Fruit fly (Drosophila melanogaster) whole organism, embryonic: Measurements from ENCODE around the gene CG13476.

Experiments used
- Abd-B ChIP-seq: fragments of 200-800 bp; sonication (Bioruptor generic); optimal IDR thresholded peaks from 2 replicates; lab custom pipeline; 2018; ENCODE audit warnings: missing biosample characterization, mild to moderate bottlenecking, missing genetic modification characterization, moderate library complexity
- CG11695 ChIP-seq: fragments of 200-800 bp; sonication (Bioruptor generic); IDR thresholded peaks from 3 replicates; pipeline ENCODE4 v1.3.6; 2022; ENCODE audit warnings: missing biosample characterization, missing genetic modification characterization
- CG12659 ChIP-seq: fragments of 200-800 bp; sonication (Bioruptor generic); optimal IDR thresholded peaks from 3 replicates; lab custom pipeline; 2017; ENCODE audit warnings: mild to moderate bottlenecking, missing biosample characterization, missing genetic modification reagents, missing genetic modification characterization
- CG14667 ChIP-seq: fragments of 200-800 bp; sonication (Bioruptor generic); IDR thresholded peaks from 2 replicates; pipeline ENCODE4 v1.3.6; 2022; ENCODE audit warnings: missing biosample characterization, missing genetic modification characterization
- CG15696 ChIP-seq: fragments of 200-800 bp; sonication (Bioruptor generic); optimal IDR thresholded peaks from 2 replicates; lab custom pipeline; 2019; ENCODE audit warnings: missing biosample characterization, mild to moderate bottlenecking, missing genetic modification characterization, moderate library complexity
- CG17802 ChIP-seq: fragments of 200-800 bp; sonication (Bioruptor generic); optimal IDR thresholded peaks from 2 replicates; lab custom pipeline; 2018; ENCODE audit warnings: missing biosample characterization, mild to moderate bottlenecking, missing genetic modification characterization, moderate library complexity
- CG17912 ChIP-seq: fragments of 200-800 bp; sonication (Bioruptor generic); optimal IDR thresholded peaks from 2 replicates; lab custom pipeline; 2018; ENCODE audit warnings: missing biosample characterization, mild to moderate bottlenecking, missing genetic modification characterization
- CG18011 ChIP-seq: fragments of 200-800 bp; sonication (Bioruptor generic); optimal IDR thresholded peaks from 2 replicates; lab custom pipeline; 2017; ENCODE audit warnings: missing biosample characterization, missing genetic modification characterization, mild to moderate bottlenecking, moderate library complexity, missing genotype
- CG18599 ChIP-seq: fragments of 200-800 bp; sonication (Bioruptor generic); optimal IDR thresholded peaks from 3 replicates; lab custom pipeline; 2017; ENCODE audit warnings: missing biosample characterization, missing genetic modification characterization, mild to moderate bottlenecking, moderate library complexity, missing genetic modification reagents
- CG2199 ChIP-seq: fragments of 200-800 bp; sonication (Bioruptor generic); IDR thresholded peaks from 3 replicates; pipeline ENCODE4 v1.3.6; 2022; ENCODE audit warnings: missing biosample characterization, missing genetic modification characterization
- CG30403 ChIP-seq: fragments of 200-800 bp; sonication (Bioruptor generic); optimal IDR thresholded peaks from 3 replicates; lab custom pipeline; 2016; ENCODE audit warnings: missing biosample characterization, missing genetic modification characterization
- CG32772 ChIP-seq: fragments of 200-800 bp; sonication (Bioruptor generic); IDR thresholded peaks from 2 replicates; pipeline ENCODE4 v1.3.6; 2022; ENCODE audit warnings: missing biosample characterization, missing genetic modification characterization
- CG4360 ChIP-seq: fragments of 200-800 bp; sonication (Bioruptor generic); IDR thresholded peaks from 2 replicates; pipeline ENCODE4 v1.3.6; 2022; ENCODE audit warnings: missing biosample characterization, missing genetic modification characterization
- CG6272 ChIP-seq: fragments of 200-800 bp; sonication (Bioruptor generic); IDR thresholded peaks from 2 replicates; pipeline ENCODE4 v1.3.6; 2022; ENCODE audit warnings: missing biosample characterization, missing genetic modification characterization
- CG6813 ChIP-seq: fragments of 200-800 bp; sonication (Bioruptor generic); optimal IDR thresholded peaks from 2 replicates; lab custom pipeline; 2017; ENCODE audit warnings: missing biosample characterization, missing genetic modification characterization, mild to moderate bottlenecking, moderate library complexity, missing genetic modification reagents
- CG7786 ChIP-seq: fragments of 200-800 bp; sonication (Bioruptor generic); optimal IDR thresholded peaks from 2 replicates; lab custom pipeline; 2016; ENCODE audit warnings: missing biosample characterization, missing genetic modification characterization
- CoRest ChIP-seq: fragments of 200-800 bp; sonication (Bioruptor generic); optimal IDR thresholded peaks from 3 replicates; lab custom pipeline; 2018; ENCODE audit warnings: missing biosample characterization, mild to moderate bottlenecking, missing genetic modification characterization, moderate library complexity
- Dfd ChIP-seq, 2 experiments: fragments of >200 bp; optimal IDR thresholded peaks; 2 replicates each; lab custom pipeline; 2017; ENCODE audit warnings: missing biosample characterization in 2 of 2, missing genetic modification characterization in 2 of 2
- Dref ChIP-seq: fragments of 200-800 bp; sonication (Bioruptor generic); IDR thresholded peaks from 2 replicates; pipeline ENCODE4 v1.3.6; 2022; ENCODE audit warnings: missing biosample characterization, missing genetic modification characterization
- Gsc ChIP-seq: fragments of 200-800 bp; sonication (Bioruptor generic); IDR thresholded peaks from 2 replicates; pipeline ENCODE4 v1.3.6; 2022; ENCODE audit warnings: missing biosample characterization, missing genetic modification characterization
- Hmx ChIP-seq: fragments of 200-800 bp; sonication (Bioruptor generic); optimal IDR thresholded peaks from 2 replicates; lab custom pipeline; 2016; ENCODE audit warnings: missing biosample characterization, missing genetic modification characterization
- Hr39 ChIP-seq: fragments of >200 bp; optimal IDR thresholded peaks from 2 replicates; lab custom pipeline; 2017
- Med ChIP-seq: fragments of 200-800 bp; sonication (Bioruptor generic); peaks from one replicate; lab custom pipeline; 2016; ENCODE audit warnings: missing biosample characterization, missing genetic modification characterization, mild to moderate bottlenecking, inconsistent platforms, moderate library complexity
- Opbp ChIP-seq: fragments of 200-800 bp; sonication (Bioruptor generic); IDR thresholded peaks from 3 replicates; pipeline ENCODE4 v1.3.6; 2022; ENCODE audit warnings: missing biosample characterization, missing genetic modification characterization; ENCODE audit not compliant: partially characterized antibody
- Scr ChIP-seq: fragments of 200-800 bp; sonication (Bioruptor generic); IDR thresholded peaks from 2 replicates; pipeline ENCODE4 v1.3.6; 2022; ENCODE audit warnings: missing biosample characterization, missing genetic modification characterization; ENCODE audit not compliant: partially characterized antibody
- Trl ChIP-seq, 3 experiments: fragments of >200 bp in 2 of 3; fragments of 200-800 bp in 1 of 3; sonication (Bioruptor generic) in 1 of 3; optimal IDR thresholded peaks; 2 replicates in 1 of 3; 3 replicates in 2 of 3; lab custom pipeline; 2016 to 2017; ENCODE audit warnings: missing biosample characterization in 1 of 3, missing genetic modification characterization in 1 of 3
- Xrp1 ChIP-seq: fragments of 200-800 bp; sonication (Bioruptor generic); IDR thresholded peaks from 2 replicates; pipeline ENCODE4 v1.3.6; 2022; ENCODE audit warnings: missing biosample characterization, missing genetic modification characterization
- btn ChIP-seq: fragments of 200-800 bp; sonication (Bioruptor generic); optimal IDR thresholded peaks from 2 replicates; lab custom pipeline; 2016; ENCODE audit warnings: missing biosample characterization, missing genetic modification characterization
- cas ChIP-seq: fragments of 200-800 bp; sonication (Bioruptor generic); IDR thresholded peaks from 2 replicates; pipeline ENCODE4 v1.3.6; 2022; ENCODE audit warnings: missing biosample characterization, missing genetic modification characterization
- chm ChIP-seq: fragments of 200-800 bp; sonication (Bioruptor generic); IDR thresholded peaks from 2 replicates; pipeline ENCODE4 v1.3.6; 2022; ENCODE audit warnings: missing biosample characterization, missing genetic modification characterization
- crol ChIP-seq: fragments of 200-800 bp; sonication (Bioruptor generic); IDR thresholded peaks from 2 replicates; pipeline ENCODE4 v1.3.6; 2022; ENCODE audit warnings: missing biosample characterization, missing genetic modification characterization
- dysf ChIP-seq: fragments of 200-800 bp; sonication (Bioruptor generic); IDR thresholded peaks from 3 replicates; pipeline ENCODE4 v1.3.6; 2022; ENCODE audit warnings: missing biosample characterization, missing genetic modification characterization
- en ChIP-seq: fragments of 200-800 bp; sonication (Bioruptor generic); optimal IDR thresholded peaks from 2 replicates; lab custom pipeline; 2016; ENCODE audit warnings: missing biosample characterization, missing genetic modification characterization
- gce ChIP-seq: fragments of 200-800 bp; sonication (Bioruptor generic); IDR thresholded peaks from 3 replicates; pipeline ENCODE4 v1.3.6; 2022; ENCODE audit warnings: missing biosample characterization, missing genetic modification characterization
- gcm ChIP-seq: fragments of 200-800 bp; sonication (Bioruptor generic); optimal IDR thresholded peaks from 2 replicates; lab custom pipeline; 2019; ENCODE audit warnings: missing biosample characterization, mild to moderate bottlenecking, missing genetic modification characterization, moderate library complexity
- hb ChIP-seq: fragments of 200-800 bp; sonication (Bioruptor generic); IDR thresholded peaks from 3 replicates; pipeline ENCODE4 v1.3.6; 2022; ENCODE audit warnings: missing biosample characterization, missing genetic modification characterization; ENCODE audit not compliant: partially characterized antibody
- lov ChIP-seq, 2 experiments: fragments of 200-800 bp in 1 of 2; fragments of >200 bp in 1 of 2; sonication (Bioruptor generic) in 1 of 2; IDR thresholded peaks in 1 of 2; optimal IDR thresholded peaks in 1 of 2; 2 replicates in 1 of 2; 3 replicates in 1 of 2; pipeline versions ENCODE4 v1.3.6 to Lab custom; 2017 to 2022; ENCODE audit warnings: missing biosample characterization in 1 of 2, missing genetic modification characterization in 1 of 2
- pb ChIP-seq: fragments of 200-800 bp; sonication (Bioruptor generic); optimal IDR thresholded peaks from 3 replicates; lab custom pipeline; 2016; ENCODE audit warnings: missing biosample characterization, missing genetic modification characterization
- repo ChIP-seq: fragments of 200-800 bp; sonication (Bioruptor generic); optimal IDR thresholded peaks from 2 replicates; lab custom pipeline; 2016; ENCODE audit warnings: missing biosample characterization, missing genetic modification characterization
- scrt ChIP-seq: fragments of 200-800 bp; sonication (Bioruptor generic); optimal IDR thresholded peaks from 2 replicates; lab custom pipeline; 2018; ENCODE audit warnings: missing biosample characterization, mild to moderate bottlenecking, missing genetic modification characterization, moderate library complexity
- slou ChIP-seq: fragments of 200-800 bp; sonication (Bioruptor generic); optimal IDR thresholded peaks from 3 replicates; lab custom pipeline; 2016; ENCODE audit warnings: missing biosample characterization, missing genetic modification characterization
- sr ChIP-seq: fragments of 200-800 bp; sonication (Bioruptor generic); IDR thresholded peaks from 3 replicates; pipeline ENCODE4 v1.3.6; 2022; ENCODE audit warnings: missing biosample characterization, missing genetic modification characterization
- sug ChIP-seq: fragments of 200-800 bp; optimal IDR thresholded peaks from 2 replicates; lab custom pipeline; 2019; ENCODE audit warnings: missing biosample characterization, mild to moderate bottlenecking, missing genetic modification characterization, moderate library complexity
- toy ChIP-seq: fragments of 200-800 bp; sonication (Bioruptor generic); IDR thresholded peaks from 2 replicates; pipeline ENCODE4 v1.3.6; 2022; ENCODE audit warnings: missing biosample characterization, missing genetic modification characterization
- unpg ChIP-seq: fragments of 200-800 bp; sonication (Bioruptor generic); optimal IDR thresholded peaks from 3 replicates; lab custom pipeline; 2018; ENCODE audit warnings: missing biosample characterization, mild to moderate bottlenecking, missing genetic modification characterization, moderate library complexity
- vvl ChIP-seq: fragments of 200-800 bp; sonication (Bioruptor generic); IDR thresholded peaks from 2 replicates; pipeline ENCODE4 v1.3.6; 2022; ENCODE audit warnings: missing biosample characterization, missing genetic modification characterization
- zfh1 ChIP-seq: fragments of 200-800 bp; sonication (Bioruptor generic); IDR thresholded peaks from 3 replicates; pipeline ENCODE4 v1.3.6; 2022; ENCODE audit warnings: missing biosample characterization, missing genetic modification characterization

Gene CG13476

DNA sequence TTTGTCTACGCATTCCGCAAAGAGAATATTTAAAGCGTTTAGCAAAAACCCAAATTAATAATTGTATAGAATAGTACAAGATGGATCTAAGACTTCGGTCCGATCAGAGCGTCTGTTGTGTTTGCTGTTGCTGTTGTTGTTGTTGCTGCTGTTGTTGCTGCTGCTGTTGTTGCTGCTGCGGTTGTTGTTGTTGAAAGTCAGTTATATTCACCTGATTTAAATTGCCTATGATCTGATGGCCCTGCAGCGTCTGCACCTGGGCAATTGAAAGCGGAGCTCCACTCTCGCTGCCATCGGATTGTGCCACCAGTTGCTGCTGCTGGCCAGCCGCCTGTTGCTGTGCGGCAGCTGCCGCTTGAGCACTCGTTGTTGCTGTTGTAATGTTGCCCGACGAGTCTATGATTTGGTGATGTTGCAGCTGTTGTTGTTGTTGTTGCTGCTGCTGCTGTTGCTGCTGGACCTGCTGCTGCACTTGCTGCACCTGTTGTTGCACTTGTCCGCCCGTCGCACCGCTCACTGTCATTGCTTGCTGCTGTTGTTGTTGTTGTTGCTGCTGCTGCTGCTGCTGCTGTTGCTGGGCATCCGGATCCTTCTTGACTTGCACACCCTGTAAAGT, 45.9 kb downstream of the CG13476 start:
- TF ChIP-seq CG4360 (GFP tag; lab: Robert Waterston, UW) (peak; percentile 72), Gsc (GFP tag; lab: Robert Waterston, UW) (no peak), CG32772 (GFP tag; lab: Robert Waterston, UW) (no peak), Scr (GFP tag; lab: Robert Waterston, UW) (0 out of 2 replicates have a peak, but pooled peaks have one; percentile 13), zfh1 (GFP tag; lab: Robert Waterston, UW) (0 out of 3 replicates have a peak, but pooled peaks have one; percentile 30), CG30403 (no peak), Dfd (GFP tag; optimal IDR thresholded peaks at IDR 0.05; lab: Kevin White, UChicago) (peak in 1 of 2 experiments; percentile 20), Med (GFP tag; lab: Kevin White, UChicago) (peak; percentile 69), btn (GFP tag; lab: Kevin White, UChicago) (no peak), gce (GFP tag; lab: Robert Waterston, UW) (no peak)

DNA sequence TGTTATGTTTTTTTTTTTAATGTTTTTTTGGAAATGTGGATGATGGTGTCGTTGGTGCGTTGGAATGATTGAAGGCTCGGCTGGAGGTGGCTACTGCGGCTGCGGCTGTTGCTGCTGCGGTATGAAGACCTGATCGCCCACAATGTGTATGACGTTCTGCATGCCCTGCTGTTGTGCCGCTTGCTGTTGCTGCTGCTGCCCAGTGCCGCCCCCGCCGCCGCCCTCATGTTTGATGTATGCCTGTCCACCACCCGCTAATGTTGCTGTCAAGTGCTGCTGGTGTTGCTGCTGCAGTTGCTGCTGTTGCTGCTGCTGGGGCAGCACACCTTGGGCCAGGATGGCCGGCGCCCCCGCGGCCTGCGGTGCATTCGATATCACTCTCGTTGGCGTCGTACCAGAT, 47.6 kb downstream of the CG13476 start:
- TF ChIP-seq CG17802 (no peak), lov (optimal IDR thresholded peaks at IDR 0.05; lab: Kevin White, UChicago) (no peak), lov (GFP tag; IDR thresholded peaks at IDR 0.05; lab: Robert Waterston, UW) (0 out of 3 replicates have a peak, but pooled peaks have one; percentile 31), Hr39 (peak; percentile 26), unpg (GFP tag; lab: Kevin White, UChicago) (no peak), gcm (no peak), CG17912 (GFP tag; lab: Kevin White, UChicago) (no peak), cas (no peak), Trl (optimal IDR thresholded peaks at IDR 0.05; lab: Kevin White, UChicago) (no peak), Trl (GFP tag; optimal IDR thresholded peaks at IDR 0.05; lab: Kevin White, UChicago) (no peak), Opbp (0 out of 3 replicates have a peak, but pooled peaks have one; percentile 3), CG12659 (no peak), crol (GFP tag; lab: Robert Waterston, UW) (0 out of 2 replicates have a peak, but pooled peaks have one; percentile 29), sr (GFP tag; lab: Robert Waterston, UW) (no peak), hb (GFP tag; lab: Robert Waterston, UW) (0 out of 3 replicates have a peak, but pooled peaks have one; percentile 21), CG6813 (no peak), en (GFP tag; lab: Kevin White, UChicago) (no peak), toy (GFP tag; lab: Robert Waterston, UW) (no peak), Med (GFP tag; lab: Kevin White, UChicago) (peak; percentile 72), CG18011 (no peak), slou (no peak), CG11695 (GFP tag; lab: Robert Waterston, UW) (no peak), Dfd (GFP tag; optimal IDR thresholded peaks at IDR 0.05; lab: Kevin White, UChicago) (peak in 1 of 2 experiments; percentile 64), chm (GFP tag; lab: Robert Waterston, UW) (no peak)

DNA sequence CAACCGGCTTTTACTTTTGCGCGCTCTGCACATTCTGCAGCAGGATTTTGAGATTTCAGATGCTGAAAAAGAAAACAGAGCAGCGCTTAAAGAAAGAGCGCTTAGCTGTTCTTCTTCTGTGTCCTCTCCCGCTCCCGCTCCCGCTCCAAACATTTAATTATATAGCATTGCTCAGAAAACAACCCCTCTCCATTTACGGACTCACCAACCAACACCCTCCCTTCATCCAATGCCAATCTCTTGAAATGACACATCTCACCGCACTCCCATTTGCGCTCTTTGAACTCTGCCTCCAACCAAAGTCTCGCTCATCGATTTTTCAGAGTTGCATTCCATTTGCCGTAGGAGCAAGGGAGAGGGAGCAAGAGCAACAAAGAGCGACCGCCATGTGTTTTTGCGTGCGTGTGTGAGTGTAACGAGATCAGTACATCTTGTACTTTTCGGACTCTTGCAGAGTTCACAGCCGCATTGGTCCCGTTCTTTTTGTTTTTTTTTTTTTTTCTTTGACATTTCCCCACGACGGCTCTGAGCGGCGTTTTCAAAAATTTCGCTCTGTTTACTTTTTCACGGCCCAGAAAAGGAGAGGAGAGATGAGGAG, 49.9 kb downstream of the CG13476 start:
- TF ChIP-seq CG30403, result no peak
- no peak for TF ChIP-seq sug
- TF ChIP-seq CG7786 (GFP tag; lab: Kevin White, UChicago), result no peak
- no peak for TF ChIP-seq btn (GFP tag; lab: Kevin White, UChicago)
- TF ChIP-seq CG18599 (GFP tag; lab: Kevin White, UChicago), result no peak
- no peak for TF ChIP-seq Hmx (GFP tag; lab: Kevin White, UChicago)
- no peak for TF ChIP-seq CG15696 (tag; lab: Kevin White, UChicago)
- TF ChIP-seq vvl, result peak; percentile 39; the same call in 1 of the 2 replicates
- no peak for TF ChIP-seq CG4360 (GFP tag; lab: Robert Waterston, UW)
- no peak for TF ChIP-seq Xrp1 (GFP tag; lab: Robert Waterston, UW)
- no peak for TF ChIP-seq dysf (GFP tag; lab: Robert Waterston, UW)
- TF ChIP-seq Dref (GFP tag; lab: Robert Waterston, UW), result no peak
- TF ChIP-seq repo (GFP tag; lab: Kevin White, UChicago), result no peak
- no peak for TF ChIP-seq gce (GFP tag; lab: Robert Waterston, UW)
- no peak for TF ChIP-seq CG6272 (GFP tag; lab: Robert Waterston, UW)
- 0 out of 3 replicates have a peak, but pooled peaks have one; percentile 14 for TF ChIP-seq CG2199 (GFP tag; lab: Robert Waterston, UW)
- no peak for TF ChIP-seq CG14667
- peak; percentile 61 for TF ChIP-seq scrt (GFP tag; lab: Kevin White, UChicago)
- no peak for TF ChIP-seq CoRest (tag; lab: Kevin White, UChicago)
- TF ChIP-seq pb (GFP tag; lab: Kevin White, UChicago), result no peak
- TF ChIP-seq Abd-B (GFP tag; lab: Kevin White, UChicago), result no peak
